Worm (Caenorhabditis elegans): ENCODE results near the gene Y51B9A.8.

- TF ChIP-seq ama-1 (optimal IDR thresholded peaks at IDR 0.05), result no peak
- TF ChIP-seq rnt-1 (tag; optimal IDR thresholded peaks at IDR 0.05), result no peak
- no peak for TF ChIP-seq ets-4 (tag; optimal IDR thresholded peaks at IDR 0.05)
- TF ChIP-seq ref-2 (tag; optimal IDR thresholded peaks at IDR 0.05), result no peak
- no peak for TF ChIP-seq zip-5 (tag; optimal IDR thresholded peaks at IDR 0.05)
- TF ChIP-seq ahr-1 (tag; optimal IDR thresholded peaks at IDR 0.05), result no peak
- no peak for TF ChIP-seq pat-9 (tag; optimal IDR thresholded peaks at IDR 0.05)
- no peak for TF ChIP-seq unc-86 (tag; optimal IDR thresholded peaks at IDR 0.05)
Observed at ce11 chrII:9362249-9362648, 36.4 kb upstream of the Y51B9A.8 start.

Data from whole organism, late embryonic.